Worm (Caenorhabditis elegans): Measurements from ENCODE around the gene sel-15.

ce11 chrIII:644660-645059 is 51.6 kb downstream of the sel-15 start:
- TF ChIP-seq ceh-88 (GFP tag; IDR thresholded peaks at IDR 0.05) (no peak), ztf-4 (tag; optimal IDR thresholded peaks at IDR 0.05) (no peak), rnt-1 (tag; optimal IDR thresholded peaks at IDR 0.05) (no peak), lin-35 (GFP tag; optimal IDR thresholded peaks at IDR 0.05) (no peak), unc-62 (GFP tag; optimal IDR thresholded peaks at IDR 0.05) (no peak), unc-86 (tag; optimal IDR thresholded peaks at IDR 0.05) (no peak), elt-2 (tag; optimal IDR thresholded peaks at IDR 0.05) (no peak), fkh-4 (tag; optimal IDR thresholded peaks at IDR 0.05; ENCODE audit: borderline replicate concordance) (no peak), nhr-76 (tag; optimal IDR thresholded peaks at IDR 0.05) (no peak), ama-1 (optimal IDR thresholded peaks at IDR 0.05) (no peak), lin-13 (GFP tag; optimal IDR thresholded peaks at IDR 0.05) (no peak), fos-1 (tag; optimal IDR thresholded peaks at IDR 0.05) (no peak)

Measured in whole organism, L1 larva.